Worm (Caenorhabditis elegans) whole organism, late embryonic: ENCODE data around the gene F28B12.1.

Experiments
- F13H6.1 ChIP-seq: sonication (generic microtip); optimal IDR thresholded peaks from 2 replicates; lab custom pipeline; 2016; ENCODE audit warnings: missing genetic modification characterization, missing compliant biosample characterization
- T23F11.4 ChIP-seq: fragments of 200-800 bp; sonication (Bioruptor generic); optimal IDR thresholded peaks from 2 replicates; lab custom pipeline; 2018; ENCODE audit warnings: mild to moderate bottlenecking, missing genetic modification characterization, missing compliant biosample characterization
- Y22D7AL.16 ChIP-seq: sonication (generic microtip); optimal IDR thresholded peaks from 2 replicates; lab custom pipeline; 2016; ENCODE audit warnings: missing genetic modification characterization, missing compliant biosample characterization
- ahr-1 ChIP-seq: sonication (generic microtip); optimal IDR thresholded peaks from 2 replicates; lab custom pipeline; 2016; ENCODE audit warnings: missing genetic modification characterization, missing compliant biosample characterization
- ceh-34 ChIP-seq: sonication (generic microtip); optimal IDR thresholded peaks from 2 replicates; lab custom pipeline; 2016; ENCODE audit warnings: mild to moderate bottlenecking, missing genetic modification characterization, missing compliant biosample characterization
- ceh-9 ChIP-seq: sonication (generic microtip); optimal IDR thresholded peaks from 2 replicates; lab custom pipeline; 2016; ENCODE audit warnings: mild to moderate bottlenecking, missing genetic modification characterization, inconsistent platforms, missing compliant biosample characterization
- che-1 ChIP-seq: sonication (generic microtip); optimal IDR thresholded peaks from 2 replicates; lab custom pipeline; 2016; ENCODE audit warnings: mild to moderate bottlenecking, missing genetic modification characterization, missing compliant biosample characterization
- dve-1 ChIP-seq: sonication (generic microtip); optimal IDR thresholded peaks from 2 replicates; lab custom pipeline; 2017; ENCODE audit warnings: antibody characterized with exemption, mild to moderate bottlenecking, missing genetic modification characterization, missing compliant biosample characterization
- elt-2 ChIP-seq: sonication (generic microtip); optimal IDR thresholded peaks from 2 replicates; lab custom pipeline; 2016; ENCODE audit warnings: missing genetic modification reagents, missing genetic modification characterization, missing compliant biosample characterization
- gmeb-2 ChIP-seq: sonication (generic microtip); optimal IDR thresholded peaks from 2 replicates; lab custom pipeline; 2016; ENCODE audit warnings: missing genetic modification characterization, inconsistent platforms, missing compliant biosample characterization
- hlh-15 ChIP-seq: sonication (generic microtip); optimal IDR thresholded peaks from 2 replicates; lab custom pipeline; 2016; ENCODE audit warnings: missing genetic modification characterization, missing compliant biosample characterization
- pha-2 ChIP-seq: sonication (generic microtip); optimal IDR thresholded peaks from 2 replicates; lab custom pipeline; 2017; ENCODE audit warnings: mild to moderate bottlenecking, missing genetic modification characterization, missing compliant biosample characterization
- sdc-2 ChIP-seq: sonication (generic microtip); optimal IDR thresholded peaks from 2 replicates; lab custom pipeline; 2016; ENCODE audit warnings: missing genotype, missing genetic modification characterization, missing compliant biosample characterization
- sox-4 ChIP-seq: sonication (generic microtip); optimal IDR thresholded peaks from 2 replicates; lab custom pipeline; 2017; ENCODE audit warnings: mild to moderate bottlenecking, missing genetic modification characterization, inconsistent platforms, missing compliant biosample characterization
- tbx-2 ChIP-seq: sonication (generic microtip); optimal IDR thresholded peaks from 2 replicates; lab custom pipeline; 2016; ENCODE audit warnings: missing genetic modification characterization, missing compliant biosample characterization
- tbx-7 ChIP-seq: sonication (generic microtip); optimal IDR thresholded peaks from 2 replicates; lab custom pipeline; 2016; ENCODE audit warnings: missing genotype, missing genetic modification characterization, missing compliant biosample characterization

The F28B12.1 gene

DNA sequence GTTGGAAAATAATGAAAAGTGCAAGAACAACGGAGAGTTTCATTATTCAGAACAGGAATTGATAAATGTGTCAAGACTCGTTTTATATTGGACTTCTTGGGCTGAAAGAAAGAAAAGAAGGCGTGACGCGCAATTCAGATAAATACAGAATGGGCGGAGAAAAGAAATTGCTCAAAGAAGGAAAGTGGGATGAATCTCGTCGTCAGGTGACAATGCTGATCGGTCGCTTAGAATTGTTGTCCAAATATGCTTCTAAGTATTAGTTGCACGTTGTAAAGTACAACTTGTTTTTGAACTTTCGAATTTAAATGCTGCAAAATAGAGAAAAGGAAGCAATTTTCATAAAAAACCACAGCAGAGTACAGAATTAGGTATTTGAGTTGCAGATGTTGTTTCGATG is 47.9 kb downstream of the F28B12.1 start, which contains the start of gene ins-3:
Gene ins-3 (minus strand): TSS at position 101 of the 400 bp plus-strand sequence.
- TF ChIP-seq tbx-2 (tag; lab: Kevin White, UChicago), result no peak
- TF ChIP-seq sox-4 (tag; lab: Kevin White, UChicago), result no peak
- TF ChIP-seq F13H6.1 (tag; lab: Kevin White, UChicago), result no peak
- no peak for TF ChIP-seq sdc-2 (tag; lab: Kevin White, UChicago)
- TF ChIP-seq Y22D7AL.16 (tag; lab: Kevin White, UChicago), result no peak
- no peak for TF ChIP-seq pha-2 (tag; lab: Kevin White, UChicago)
- no peak for TF ChIP-seq ceh-9
- no peak for TF ChIP-seq tbx-7
- TF ChIP-seq ahr-1 (tag; lab: Kevin White, UChicago), result no peak
- no peak for TF ChIP-seq elt-2
- TF ChIP-seq hlh-15 (tag; lab: Kevin White, UChicago), result no peak
- no peak for TF ChIP-seq gmeb-2
- TF ChIP-seq che-1, result no peak
- no peak for TF ChIP-seq ceh-34
- no peak for TF ChIP-seq dve-1 (tag; lab: Kevin White, UChicago)
- no peak for TF ChIP-seq T23F11.4 (GFP tag; lab: Kevin White, UChicago)
